Fruit fly (Drosophila melanogaster) whole organism, prepupa: ENCODE results near the gene MICU3.

ENCODE experiments used
- CG10631 ChIP-seq: fragments of 200-800 bp; sonication (Bioruptor generic); optimal IDR thresholded peaks from 2 replicates; lab custom pipeline; 2016; ENCODE audit warnings: missing biosample characterization, missing genetic modification characterization
- CG10669 ChIP-seq: fragments of 200-800 bp; sonication (Bioruptor generic); optimal IDR thresholded peaks from 3 replicates; lab custom pipeline; 2018; ENCODE audit warnings: missing biosample characterization, mild to moderate bottlenecking, missing genetic modification characterization, moderate library complexity
- CG11762 ChIP-seq: fragments of 200-800 bp; sonication (Bioruptor generic); optimal IDR thresholded peaks from 3 replicates; lab custom pipeline; 2016; ENCODE audit warnings: missing biosample characterization, missing genetic modification characterization; ENCODE audit not compliant: insufficient read depth
- CG11902 ChIP-seq: fragments of 200-800 bp; sonication (Bioruptor generic); optimal IDR thresholded peaks from 3 replicates; lab custom pipeline; 2016; ENCODE audit warnings: missing biosample characterization, missing genetic modification characterization
- CG15336 ChIP-seq: fragments of 200-800 bp; sonication (Bioruptor generic); IDR thresholded peaks from 2 replicates; pipeline ENCODE4 v1.3.6; 2022; ENCODE audit warnings: missing biosample characterization, missing genetic modification characterization
- CG3032 ChIP-seq: fragments of 200-800 bp; optimal IDR thresholded peaks from 2 replicates; lab custom pipeline; 2019; ENCODE audit warnings: missing biosample characterization, mild to moderate bottlenecking, missing genetic modification characterization, moderate library complexity
- CG32006 ChIP-seq: fragments of 200-800 bp; sonication (Bioruptor generic); optimal IDR thresholded peaks from 3 replicates; lab custom pipeline; 2017; ENCODE audit warnings: missing biosample characterization, mild to moderate bottlenecking, missing genetic modification characterization
- CG4318 ChIP-seq: fragments of 200-800 bp; sonication (Bioruptor generic); optimal IDR thresholded peaks from 3 replicates; lab custom pipeline; 2017; ENCODE audit warnings: missing biosample characterization, mild to moderate bottlenecking, missing genetic modification characterization
- CG6163 ChIP-seq: fragments of 200-800 bp; sonication (Bioruptor generic); IDR thresholded peaks from 3 replicates; pipeline ENCODE4 v1.3.6; 2022; ENCODE audit warnings: missing biosample characterization, missing genetic modification characterization
- CG6276 ChIP-seq: fragments of 200-800 bp; sonication (Bioruptor generic); optimal IDR thresholded peaks from 2 replicates; lab custom pipeline; 2017; ENCODE audit warnings: missing biosample characterization, mild to moderate bottlenecking, missing genetic modification characterization
- CG6792 ChIP-seq: fragments of 200-800 bp; sonication (Bioruptor generic); optimal IDR thresholded peaks from 3 replicates; lab custom pipeline; 2016; ENCODE audit warnings: missing biosample characterization, missing genetic modification characterization
- CG6808 ChIP-seq: fragments of 200-800 bp; sonication (Bioruptor generic); optimal IDR thresholded peaks from 3 replicates; lab custom pipeline; 2017; ENCODE audit warnings: missing biosample characterization, missing genetic modification characterization, mild to moderate bottlenecking, moderate library complexity, missing genetic modification reagents
- CG6854 ChIP-seq: fragments of 200-800 bp; sonication (Bioruptor generic); optimal IDR thresholded peaks from 2 replicates; lab custom pipeline; 2017; ENCODE audit warnings: missing biosample characterization, mild to moderate bottlenecking, missing genetic modification characterization
- CG7368 ChIP-seq: fragments of 200-800 bp; sonication (Bioruptor generic); optimal IDR thresholded peaks from 3 replicates; lab custom pipeline; 2016; ENCODE audit warnings: missing biosample characterization, missing genetic modification characterization
- Eip78C ChIP-seq: fragments of 200-800 bp; sonication (Bioruptor generic); peaks from one replicate; lab custom pipeline; 2016; ENCODE audit warnings: missing biosample characterization, missing genetic modification characterization
- Gug ChIP-seq: fragments of 200-800 bp; sonication (Bioruptor generic); IDR thresholded peaks from 2 replicates; pipeline ENCODE4 v1.3.6; 2022; ENCODE audit warnings: missing biosample characterization, missing genetic modification characterization
- Hr38 ChIP-seq: sonication (Bioruptor generic); optimal IDR thresholded peaks from 2 replicates; lab custom pipeline; 2016; ENCODE audit warnings: missing biosample characterization, missing genetic modification characterization
- Hr39 ChIP-seq: fragments of 200-800 bp; sonication (Bioruptor generic); optimal IDR thresholded peaks from 2 replicates; lab custom pipeline; 2016; ENCODE audit warnings: missing biosample characterization, missing genetic modification characterization
- Hr4 ChIP-seq: fragments of 200-800 bp; sonication (Bioruptor generic); optimal IDR thresholded peaks from 3 replicates; lab custom pipeline; 2016; ENCODE audit warnings: missing biosample characterization, missing genetic modification characterization
- Met ChIP-seq: fragments of 200-800 bp; sonication (Bioruptor generic); optimal IDR thresholded peaks from 3 replicates; lab custom pipeline; 2016; ENCODE audit warnings: missing biosample characterization, missing genetic modification characterization
- OdsH ChIP-seq: fragments of 200-800 bp; sonication (Bioruptor generic); optimal IDR thresholded peaks from 3 replicates; lab custom pipeline; 2016; ENCODE audit warnings: missing biosample characterization, missing genetic modification characterization
- Smox ChIP-seq: fragments of 200-800 bp; sonication (Bioruptor generic); optimal IDR thresholded peaks from 3 replicates; lab custom pipeline; 2016; ENCODE audit warnings: missing biosample characterization, missing genetic modification characterization
- Sox102F ChIP-seq: fragments of 200-800 bp; sonication (Bioruptor generic); optimal IDR thresholded peaks from 2 replicates; lab custom pipeline; 2016; ENCODE audit warnings: missing biosample characterization, mild to moderate bottlenecking, missing genetic modification characterization
- Sox14 ChIP-seq: fragments of 200-800 bp; sonication (Bioruptor generic); optimal IDR thresholded peaks from 3 replicates; lab custom pipeline; 2016; ENCODE audit warnings: missing biosample characterization, missing genetic modification characterization
- eg ChIP-seq: fragments of 200-800 bp; sonication (Bioruptor generic); IDR thresholded peaks from 3 replicates; pipeline ENCODE4 v1.3.6; 2022; ENCODE audit warnings: missing biosample characterization, missing genetic modification characterization
- esn ChIP-seq: fragments of 200-800 bp; sonication (Bioruptor generic); optimal IDR thresholded peaks from 2 replicates; lab custom pipeline; 2016; ENCODE audit warnings: missing biosample characterization, mild to moderate bottlenecking, missing genetic modification characterization, moderate library complexity
- fd59A ChIP-seq: fragments of 200-800 bp; sonication (Bioruptor generic); optimal IDR thresholded peaks from 2 replicates; lab custom pipeline; 2017; ENCODE audit warnings: missing biosample characterization, mild to moderate bottlenecking, missing genetic modification characterization, missing genetic modification reagents
- net ChIP-seq: fragments of 200-800 bp; sonication (Bioruptor generic); optimal IDR thresholded peaks from 3 replicates; lab custom pipeline; 2016; ENCODE audit warnings: missing biosample characterization, missing genetic modification characterization
- pdm3 ChIP-seq: fragments of 200-800 bp; sonication (Bioruptor generic); optimal IDR thresholded peaks from 3 replicates; lab custom pipeline; 2016; ENCODE audit warnings: missing biosample characterization, missing genetic modification characterization
- svp ChIP-seq: fragments of 200-800 bp; sonication (Bioruptor generic); peaks from one replicate; lab custom pipeline; 2016; ENCODE audit warnings: missing biosample characterization, missing genetic modification characterization
- topi ChIP-seq: fragments of 200-800 bp; sonication (Bioruptor generic); optimal IDR thresholded peaks from 3 replicates; lab custom pipeline; 2016; ENCODE audit warnings: missing biosample characterization, missing genetic modification characterization
- vri ChIP-seq: fragments of 200-800 bp; sonication (Bioruptor generic); optimal IDR thresholded peaks from 3 replicates; lab custom pipeline; 2016; ENCODE audit warnings: missing biosample characterization, mild to moderate bottlenecking, missing genetic modification characterization

The MICU3 gene

dm6 chr3R:19846870-19847590 is at the start of gene MICU3 (continued):
- no peak for TF ChIP-seq Hr38
- TF ChIP-seq net (GFP tag; lab: Kevin White, UChicago), result no peak
- TF ChIP-seq CG6163, result peak; percentile 64; the same call in 1 of the 3 replicates
- peak; percentile 69 for TF ChIP-seq CG10631
- no peak for TF ChIP-seq CG6808
- TF ChIP-seq Hr39, result no peak
- peak; percentile 79 for TF ChIP-seq svp (GFP tag; lab: Kevin White, UChicago)
- TF ChIP-seq CG10669 (GFP tag; lab: Kevin White, UChicago), result no peak
- TF ChIP-seq CG7368 (GFP tag; lab: Kevin White, UChicago), result no peak

DNA sequence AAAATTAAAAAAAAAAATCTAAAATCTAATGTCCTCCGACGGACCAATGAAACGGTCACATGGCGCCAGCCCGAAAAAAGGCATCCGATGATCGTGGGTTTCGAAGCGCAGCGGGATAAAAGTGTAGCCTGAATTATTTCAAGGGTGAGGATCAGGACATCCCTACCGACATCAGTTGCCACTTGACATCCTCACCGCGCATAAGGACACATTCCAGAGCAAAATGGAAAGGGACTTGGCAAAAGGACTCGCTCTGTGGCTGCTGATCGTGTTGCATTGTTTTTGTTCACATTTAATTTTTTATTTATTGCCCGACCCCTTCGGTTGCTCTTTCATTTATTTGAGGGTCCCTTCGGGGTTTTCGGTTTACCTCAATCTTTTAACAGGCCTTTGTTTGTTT is 47.5 kb upstream of the MICU3 start:
- peak; percentile 17 for TF ChIP-seq Eip78C
- no peak for TF ChIP-seq vri (GFP tag; lab: Kevin White, UChicago)
- no peak for TF ChIP-seq Gug
- no peak for TF ChIP-seq CG3032 (tag; lab: Kevin White, UChicago)
- no peak for TF ChIP-seq Hr38

- TF ChIP-seq Hr4 (peak; percentile 30), Sox102F (GFP tag; lab: Kevin White, UChicago) (no peak), CG6854 (GFP tag; lab: Kevin White, UChicago) (no peak), CG15336 (no peak), CG6163 (0 out of 3 replicates have a peak, but pooled peaks have one; percentile 45), CG32006 (GFP tag; lab: Kevin White, UChicago) (peak; percentile 27), Smox (no peak), Met (GFP tag; lab: Kevin White, UChicago) (no peak), Eip78C (peak; percentile 75), CG4318 (GFP tag; lab: Kevin White, UChicago) (peak; percentile 6), CG10631 (no peak), CG6276 (GFP tag; lab: Kevin White, UChicago) (no peak), CG6792 (GFP tag; lab: Kevin White, UChicago) (no peak), Sox14 (no peak), CG11902 (GFP tag; lab: Kevin White, UChicago) (no peak)
- TF ChIP-seq, all 60 proteins: peak for 5
These were observed 45.4 kb upstream of the MICU3 start for dm6 chr3R:19801752-19802151.

dm6 chr3R:19802508-19802907 is 44.6 kb upstream of the MICU3 start:
- peak; percentile 4 for TF ChIP-seq Met (GFP tag; lab: Kevin White, UChicago)
- TF ChIP-seq Eip78C, result peak; percentile 68
- TF ChIP-seq eg (GFP tag; lab: Robert Waterston, UW), result no peak
- peak; percentile 12 for TF ChIP-seq svp (GFP tag; lab: Kevin White, UChicago)

- TF ChIP-seq fd59A (GFP tag; lab: Kevin White, UChicago), result no peak
- TF ChIP-seq OdsH (GFP tag; lab: Kevin White, UChicago), result no peak
These were observed 43.6 kb upstream of the MICU3 start for dm6 chr3R:19803539-19803938.

- TF ChIP-seq CG6854 (GFP tag; lab: Kevin White, UChicago) (no peak), pdm3 (GFP tag; lab: Kevin White, UChicago) (no peak), CG11762 (GFP tag; lab: Kevin White, UChicago) (no peak), CG10669 (GFP tag; lab: Kevin White, UChicago) (no peak), Hr38 (no peak), Sox14 (no peak), Gug (no peak), esn (GFP tag; lab: Kevin White, UChicago) (no peak), Sox102F (GFP tag; lab: Kevin White, UChicago) (no peak), topi (GFP tag; lab: Kevin White, UChicago) (no peak)
These were observed 42.2 kb upstream of the MICU3 start for dm6 chr3R:19804905-19805304.
